Fruit fly (Drosophila melanogaster) whole organism, wandering third instar larva: ENCODE measurements around the gene tal-2A.

ENCODE experiments used
- Hr83 ChIP-seq: fragments of 200-300 bp; sonication (Bioruptor generic); optimal IDR thresholded peaks from 2 replicates; lab custom pipeline; 2016; ENCODE audit warnings: missing biosample characterization, mild to moderate bottlenecking, missing genetic modification characterization, moderate library complexity; ENCODE audit not compliant: poor library complexity, severe bottlenecking
- Myc ChIP-seq: fragments of >200 bp; optimal IDR thresholded peaks from 2 replicates; lab custom pipeline; 2017
- OdsH ChIP-seq: fragments of 200-800 bp; sonication (Bioruptor generic); optimal IDR thresholded peaks from 2 replicates; lab custom pipeline; 2016; ENCODE audit warnings: missing biosample characterization, mild to moderate bottlenecking, missing genetic modification characterization
- Sp1 ChIP-seq: fragments of 200-800 bp; sonication (Bioruptor generic); optimal IDR thresholded peaks from 3 replicates; lab custom pipeline; 2019; ENCODE audit warnings: missing biosample characterization, mild to moderate bottlenecking, missing genetic modification characterization, moderate library complexity
- dsf ChIP-seq: sonication (Bioruptor generic); optimal IDR thresholded peaks from 2 replicates; lab custom pipeline; 2016; ENCODE audit warnings: missing biosample characterization, missing genetic modification characterization, borderline replicate concordance
- jim ChIP-seq: fragments of 175-275, 200-325 bp; sonication (Bioruptor generic); optimal IDR thresholded peaks from 2 replicates; lab custom pipeline; 2016; ENCODE audit warnings: missing biosample characterization, mild to moderate bottlenecking, missing genetic modification characterization
- pan ChIP-seq: fragments of >200 bp; optimal IDR thresholded peaks from 2 replicates; lab custom pipeline; 2017
- psq ChIP-seq: fragments of 200-800 bp; sonication (Bioruptor generic); optimal IDR thresholded peaks from 3 replicates; lab custom pipeline; 2017; ENCODE audit warnings: missing biosample characterization, mild to moderate bottlenecking, missing genetic modification characterization, moderate library complexity
- tai ChIP-seq: sonication (Bioruptor generic); optimal IDR thresholded peaks from 2 replicates; lab custom pipeline; 2016; ENCODE audit warnings: missing biosample characterization, missing genetic modification characterization

DNA sequence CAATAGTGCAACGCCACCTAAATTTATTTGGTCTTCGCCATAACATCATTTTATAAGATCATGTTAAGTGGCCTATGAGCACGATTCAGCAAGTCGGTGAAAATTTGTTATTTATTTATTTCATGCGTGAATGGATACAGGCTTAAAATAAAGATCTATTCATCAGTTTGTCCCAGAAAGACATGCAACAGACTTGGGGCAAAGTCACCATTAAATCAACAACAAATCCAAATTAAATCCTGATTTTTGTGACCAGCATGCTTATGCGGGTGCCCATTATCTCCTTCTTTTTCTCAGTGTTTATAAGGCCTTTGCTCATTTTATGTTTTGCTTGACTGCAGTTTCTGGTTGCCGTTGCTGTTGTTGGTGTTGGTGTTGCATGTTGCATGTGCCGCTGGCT, 5.0 kb upstream of the tal-2A start:
- TF ChIP-seq Myc (lab: Kevin White, UChicago) (no peak), psq (GFP tag; lab: Kevin White, UChicago) (no peak), Hr83 (GFP tag; lab: Kevin White, UChicago) (no peak), tai (GFP tag; lab: Kevin White, UChicago) (no peak), dsf (GFP tag; lab: Kevin White, UChicago) (no peak), OdsH (GFP tag; lab: Kevin White, UChicago) (no peak), jim (GFP tag; lab: Kevin White, UChicago) (no peak), pan (lab: Kevin White, UChicago) (no peak), Sp1 (GFP tag; lab: Kevin White, UChicago) (no peak)
